Worm (Caenorhabditis elegans) whole organism, late embryonic: ENCODE measurements around the gene ucr-1.
A peak's percentile ranks its signal among the peaks of the same experiment; 100 is the strongest.

Experiments
- C08G9.2 ChIP-seq: sonication (generic microtip); optimal IDR thresholded peaks from 2 replicates; lab custom pipeline; 2016; ENCODE audit warnings: mild to moderate bottlenecking, missing genetic modification characterization, moderate library complexity, missing compliant biosample characterization
- C38D4.7 ChIP-seq: fragments of 200-800 bp; sonication (Bioruptor generic); optimal IDR thresholded peaks from 2 replicates; lab custom pipeline; 2018; ENCODE audit warnings: mild to moderate bottlenecking, missing genetic modification characterization, moderate library complexity, missing compliant biosample characterization
- K02D7.2 ChIP-seq: sonication (generic microtip); optimal IDR thresholded peaks from 2 replicates; lab custom pipeline; 2017; ENCODE audit warnings: mild to moderate bottlenecking, missing genetic modification characterization, missing compliant biosample characterization
- K09A11.1 ChIP-seq: sonication (generic microtip); optimal IDR thresholded peaks from 2 replicates; lab custom pipeline; 2017; ENCODE audit warnings: antibody characterized with exemption, mild to moderate bottlenecking, missing genetic modification characterization, missing compliant biosample characterization; ENCODE audit not compliant: insufficient read depth
- T23F11.4 ChIP-seq: fragments of 200-800 bp; sonication (Bioruptor generic); optimal IDR thresholded peaks from 2 replicates; lab custom pipeline; 2018; ENCODE audit warnings: mild to moderate bottlenecking, missing genetic modification characterization, missing compliant biosample characterization
- ama-1 ChIP-seq: fragments of 150-350 bp; optimal IDR thresholded peaks from 2 replicates; lab custom pipeline; 2014
- ceh-14 ChIP-seq: sonication (generic microtip); optimal IDR thresholded peaks from 2 replicates; lab custom pipeline; 2016; ENCODE audit warnings: missing genotype, missing genetic modification characterization, missing compliant biosample characterization
- ceh-18 ChIP-seq: sonication (generic microtip); optimal IDR thresholded peaks from 2 replicates; lab custom pipeline; 2016; ENCODE audit warnings: missing genetic modification characterization, missing compliant biosample characterization
- ceh-2 ChIP-seq: sonication (generic microtip); optimal IDR thresholded peaks from 2 replicates; lab custom pipeline; 2016; ENCODE audit warnings: missing genotype, missing genetic modification characterization, missing compliant biosample characterization
- ceh-24 ChIP-seq: sonication (generic microtip); optimal IDR thresholded peaks from 2 replicates; lab custom pipeline; 2016; ENCODE audit warnings: mild to moderate bottlenecking, missing genetic modification characterization, missing compliant biosample characterization
- ceh-34 ChIP-seq: sonication (generic microtip); optimal IDR thresholded peaks from 2 replicates; lab custom pipeline; 2016; ENCODE audit warnings: mild to moderate bottlenecking, missing genetic modification characterization, missing compliant biosample characterization
- ceh-48 ChIP-seq: sonication (generic microtip); optimal IDR thresholded peaks from 2 replicates; lab custom pipeline; 2016; ENCODE audit warnings: missing genetic modification characterization, inconsistent platforms, missing compliant biosample characterization
- ceh-6 ChIP-seq: fragments of 200-800 bp; sonication (Bioruptor generic); optimal IDR thresholded peaks from 2 replicates; lab custom pipeline; 2018; ENCODE audit warnings: mild to moderate bottlenecking, missing genetic modification characterization, missing compliant biosample characterization
- elt-2 ChIP-seq: sonication (generic microtip); optimal IDR thresholded peaks from 2 replicates; lab custom pipeline; 2016; ENCODE audit warnings: missing genetic modification reagents, missing genetic modification characterization, missing compliant biosample characterization
- eyg-1 ChIP-seq: sonication (generic microtip); optimal IDR thresholded peaks from 2 replicates; lab custom pipeline; 2016; ENCODE audit warnings: missing genotype, missing genetic modification characterization, missing compliant biosample characterization
- fax-1 ChIP-seq: sonication (generic microtip); optimal IDR thresholded peaks from 2 replicates; lab custom pipeline; 2016; ENCODE audit warnings: missing genotype, missing genetic modification characterization, missing compliant biosample characterization
- gmeb-2 ChIP-seq: sonication (generic microtip); optimal IDR thresholded peaks from 2 replicates; lab custom pipeline; 2016; ENCODE audit warnings: missing genetic modification characterization, inconsistent platforms, missing compliant biosample characterization
- hlh-30 ChIP-seq: sonication (generic microtip); optimal IDR thresholded peaks from 2 replicates; lab custom pipeline; 2017; ENCODE audit warnings: antibody characterized with exemption, missing genetic modification characterization, missing compliant biosample characterization; ENCODE audit not compliant: insufficient read depth
- hlh-6 ChIP-seq: sonication (generic microtip); optimal IDR thresholded peaks from 2 replicates; lab custom pipeline; 2016; ENCODE audit warnings: missing genotype, missing genetic modification characterization, missing compliant biosample characterization
- lim-6 ChIP-seq: sonication (generic microtip); optimal IDR thresholded peaks from 2 replicates; lab custom pipeline; 2016; ENCODE audit warnings: missing genetic modification characterization, missing compliant biosample characterization
- lin-11 ChIP-seq: fragments of 200-800 bp; sonication (Bioruptor generic); optimal IDR thresholded peaks from 2 replicates; lab custom pipeline; 2018; ENCODE audit warnings: mild to moderate bottlenecking, missing genetic modification characterization, missing compliant biosample characterization
- madf-2 ChIP-seq: sonication (generic microtip); optimal IDR thresholded peaks from 2 replicates; lab custom pipeline; 2017; ENCODE audit warnings: missing genetic modification characterization, missing compliant biosample characterization
- mec-3 ChIP-seq: sonication (generic microtip); optimal IDR thresholded peaks from 2 replicates; lab custom pipeline; 2016; ENCODE audit warnings: borderline replicate concordance, missing genetic modification characterization, missing compliant biosample characterization
- nfya-1 ChIP-seq: sonication (generic microtip); optimal IDR thresholded peaks from 2 replicates; lab custom pipeline; 2017; ENCODE audit warnings: missing genetic modification characterization, mild to moderate bottlenecking, missing compliant biosample characterization, antibody characterized with exemption, moderate library complexity
- nhr-11 ChIP-seq: fragments of 150-350 bp; optimal IDR thresholded peaks from 2 replicates; lab custom pipeline; 2014; ENCODE audit warnings: missing biosample characterization, missing genetic modification characterization
- nhr-232 ChIP-seq: sonication (generic microtip); optimal IDR thresholded peaks from 2 replicates; lab custom pipeline; 2016; ENCODE audit warnings: missing genetic modification characterization, missing compliant biosample characterization
- npax-4 ChIP-seq: sonication (generic microtip); optimal IDR thresholded peaks from 2 replicates; lab custom pipeline; 2016; ENCODE audit warnings: missing genetic modification characterization, missing compliant biosample characterization
- odd-2 ChIP-seq: sonication (generic microtip); optimal IDR thresholded peaks from 2 replicates; lab custom pipeline; 2017; ENCODE audit warnings: antibody characterized with exemption, mild to moderate bottlenecking, missing genetic modification characterization, missing compliant biosample characterization
- pax-1 ChIP-seq: fragments of 150-350 bp; optimal IDR thresholded peaks from 2 replicates; lab custom pipeline; 2014; ENCODE audit warnings: missing biosample characterization, missing genetic modification characterization
- pha-2 ChIP-seq: sonication (generic microtip); optimal IDR thresholded peaks from 2 replicates; lab custom pipeline; 2017; ENCODE audit warnings: mild to moderate bottlenecking, missing genetic modification characterization, missing compliant biosample characterization
- pha-4 ChIP-seq: fragments of 150-350 bp; optimal IDR thresholded peaks from 2 replicates; lab custom pipeline; 2018; ENCODE audit warnings: missing biosample characterization, missing genetic modification reagents, missing genetic modification characterization
- pqm-1 ChIP-seq: sonication (generic microtip); optimal IDR thresholded peaks from 2 replicates; lab custom pipeline; 2016; ENCODE audit warnings: missing genetic modification characterization, missing compliant biosample characterization
- ref-2 ChIP-seq: sonication (generic microtip); optimal IDR thresholded peaks from 2 replicates; lab custom pipeline; 2016; ENCODE audit warnings: missing genetic modification characterization, missing compliant biosample characterization
- rnt-1 ChIP-seq: sonication (generic microtip); optimal IDR thresholded peaks from 2 replicates; lab custom pipeline; 2016; ENCODE audit warnings: missing genetic modification characterization, missing compliant biosample characterization
- sdc-2 ChIP-seq: sonication (generic microtip); optimal IDR thresholded peaks from 2 replicates; lab custom pipeline; 2016; ENCODE audit warnings: missing genotype, missing genetic modification characterization, missing compliant biosample characterization
- sox-2 ChIP-seq: fragments of 200-800 bp; sonication (Bioruptor generic); IDR thresholded peaks from 2 replicates; pipeline ENCODE4 v1.3.6; 2022; ENCODE audit warnings: missing genetic modification reagents, missing genetic modification characterization, missing compliant biosample characterization
- sox-4 ChIP-seq: sonication (generic microtip); optimal IDR thresholded peaks from 2 replicates; lab custom pipeline; 2017; ENCODE audit warnings: mild to moderate bottlenecking, missing genetic modification characterization, inconsistent platforms, missing compliant biosample characterization
- tbx-2 ChIP-seq: sonication (generic microtip); optimal IDR thresholded peaks from 2 replicates; lab custom pipeline; 2016; ENCODE audit warnings: missing genetic modification characterization, missing compliant biosample characterization
- unc-42 ChIP-seq: sonication (generic microtip); optimal IDR thresholded peaks from 2 replicates; lab custom pipeline; 2016; ENCODE audit warnings: missing genotype, missing genetic modification characterization, missing compliant biosample characterization
- unc-55 ChIP-seq: sonication (generic microtip); optimal IDR thresholded peaks from 2 replicates; lab custom pipeline; 2017; ENCODE audit warnings: missing biosample characterization, missing genetic modification reagents, missing genetic modification characterization
- unc-86 ChIP-seq: sonication (generic microtip); optimal IDR thresholded peaks from 2 replicates; lab custom pipeline; 2016; ENCODE audit warnings: missing genetic modification characterization, missing compliant biosample characterization

ucr-1 gene

ce11 chrIII:5621236-5621635 lies 29.3 kb downstream of the ucr-1 start (continued):
- TF ChIP-seq npax-4 (tag; lab: Kevin White, UChicago) (no peak), ceh-34 (tag; lab: Kevin White, UChicago) (peak; percentile 34), pha-2 (tag; lab: Kevin White, UChicago) (no peak), unc-42 (tag; lab: Kevin White, UChicago) (peak; percentile 42)

- TF ChIP-seq tbx-2 (tag; lab: Kevin White, UChicago) (no peak), K02D7.2 (tag; lab: Kevin White, UChicago) (no peak), nhr-232 (no peak), pha-4 (tag; lab: Kevin White, UChicago) (no peak), sdc-2 (tag; lab: Kevin White, UChicago) (no peak), ceh-34 (tag; lab: Kevin White, UChicago) (no peak), pha-2 (tag; lab: Kevin White, UChicago) (no peak), ref-2 (tag; lab: Kevin White, UChicago) (no peak), nhr-11 (no peak), gmeb-2 (no peak), ceh-14 (no peak), ceh-48 (tag; lab: Kevin White, UChicago) (no peak), lin-11 (tag; lab: Kevin White, UChicago) (no peak)
- TF ChIP-seq, all 69 proteins: peak for 0
These were observed 30.5 kb downstream of the ucr-1 start for ce11 chrIII:5622232-5623009.

DNA sequence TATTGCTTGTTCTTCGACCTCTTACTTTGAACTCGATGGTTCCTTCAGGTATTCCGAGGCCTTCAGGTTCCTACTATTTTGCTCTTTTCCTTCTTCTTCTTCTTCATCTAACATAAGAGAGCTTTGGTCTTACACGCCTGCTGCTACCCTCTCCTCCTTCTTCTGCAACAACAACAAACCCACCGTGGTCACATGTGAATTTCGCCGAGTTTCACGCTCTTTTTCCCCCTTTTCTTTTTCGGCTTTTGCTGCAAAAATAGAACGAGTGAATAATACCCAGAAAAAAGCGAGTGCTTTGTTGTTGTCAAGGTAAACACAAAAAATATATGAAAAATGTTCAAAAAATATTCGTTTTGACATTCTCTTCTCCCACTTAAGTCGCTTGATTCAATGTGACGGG lies 31.5 kb downstream of the ucr-1 start:
- TF ChIP-seq ceh-48 (tag; lab: Kevin White, UChicago) (no peak), pha-2 (tag; lab: Kevin White, UChicago) (no peak), hlh-6 (tag; lab: Kevin White, UChicago) (no peak), hlh-30 (tag; lab: Kevin White, UChicago) (peak; percentile 30)

DNA sequence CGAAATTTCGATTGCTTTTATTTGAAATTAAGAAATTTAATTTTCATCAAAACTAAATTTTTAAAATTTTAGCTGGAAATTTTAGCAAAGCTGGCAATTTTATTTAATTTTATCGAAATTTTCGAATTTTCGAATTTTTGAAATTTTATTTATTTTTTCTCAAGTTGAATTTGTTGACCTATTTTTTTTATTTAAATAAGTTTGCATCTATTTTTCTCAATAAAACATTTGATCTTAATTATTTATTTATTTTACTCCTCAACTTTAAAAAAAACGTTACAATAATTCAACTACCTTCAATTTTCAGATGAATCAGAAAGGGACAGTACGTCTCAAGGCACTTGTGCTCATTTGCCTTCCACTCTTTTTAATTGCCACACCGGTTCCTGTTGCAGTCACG lies 32.9 kb downstream of the ucr-1 start, which contains the start of gene daf-4:
Gene daf-4 (plus strand): TSS at position 301 of the 400 bp plus-strand sequence.
- TF ChIP-seq ceh-48 (tag; lab: Kevin White, UChicago), result no peak
- no peak for TF ChIP-seq C38D4.7
- TF ChIP-seq ceh-6 (GFP tag; lab: Kevin White, UChicago), result no peak
- no peak for TF ChIP-seq odd-2
- TF ChIP-seq pqm-1 (tag; lab: Kevin White, UChicago), result no peak
- TF ChIP-seq unc-42 (tag; lab: Kevin White, UChicago), result no peak
- TF ChIP-seq madf-2 (tag; lab: Kevin White, UChicago), result no peak
- TF ChIP-seq T23F11.4, result no peak
- no peak for TF ChIP-seq ceh-14
- TF ChIP-seq nfya-1, result no peak
- no peak for TF ChIP-seq ceh-34 (tag; lab: Kevin White, UChicago)
- no peak for TF ChIP-seq K09A11.1 (tag; lab: Kevin White, UChicago)
- TF ChIP-seq fax-1, result no peak
- no peak for TF ChIP-seq ceh-18 (tag; lab: Kevin White, UChicago)
- TF ChIP-seq sox-2, result no peak
- no peak for TF ChIP-seq elt-2 (tag; lab: Kevin White, UChicago)
- TF ChIP-seq lim-6, result no peak
- no peak for TF ChIP-seq sox-4
- TF ChIP-seq eyg-1 (tag; lab: Kevin White, UChicago), result no peak
- TF ChIP-seq, all 69 proteins: peak for 0

ce11 chrIII:5629225-5629624 lies 37.3 kb downstream of the ucr-1 start:
- TF ChIP-seq T23F11.4 (no peak), mec-3 (tag; lab: Kevin White, UChicago) (no peak), elt-2 (tag; lab: Kevin White, UChicago) (no peak), rnt-1 (tag; lab: Kevin White, UChicago) (no peak), ceh-6 (GFP tag; lab: Kevin White, UChicago) (no peak), ceh-2 (tag; lab: Kevin White, UChicago) (no peak), pax-1 (tag; lab: Kevin White, UChicago) (no peak), C08G9.2 (tag; lab: Kevin White, UChicago) (no peak), pha-4 (tag; lab: Kevin White, UChicago) (no peak), pha-2 (tag; lab: Kevin White, UChicago) (no peak), ceh-24 (tag; lab: Kevin White, UChicago) (no peak), ama-1 (lab: Kevin White, UChicago) (no peak), npax-4 (tag; lab: Kevin White, UChicago) (no peak), unc-86 (tag; lab: Kevin White, UChicago) (no peak), tbx-2 (tag; lab: Kevin White, UChicago) (no peak), unc-55 (GFP tag; lab: Kevin White, UChicago) (no peak), ceh-18 (tag; lab: Kevin White, UChicago) (no peak)
